Worm (Caenorhabditis elegans): ENCODE results near the gene nonu-1.

The nonu-1 gene

ce11 chrIII:4878281-4878680 lies 28.6 kb upstream of the nonu-1 start, which contains the start of the genes tost-1 and arx-6 (continued):
- TF ChIP-seq nhr-71 (tag; optimal IDR thresholded peaks at IDR 0.05) (peak; percentile 51), blmp-1 (tag; optimal IDR thresholded peaks at IDR 0.05) (peak; percentile 46), mep-1 (tag; optimal IDR thresholded peaks at IDR 0.05) (peak; percentile 39), F16B12.6 (tag; optimal IDR thresholded peaks at IDR 0.05) (peak; percentile 4)

ce11 chrIII:4875663-4876062 lies 26.0 kb upstream of the nonu-1 start:
- TF ChIP-seq fkh-10 (GFP tag; optimal IDR thresholded peaks at IDR 0.05) (peak; percentile 42), snu-23 (GFP tag; optimal IDR thresholded peaks at IDR 0.05) (no peak), lin-35 (GFP tag; optimal IDR thresholded peaks at IDR 0.05) (peak in 1 of 2 experiments; percentile 20), pax-3 (tag; optimal IDR thresholded peaks at IDR 0.05) (no peak), lin-14 (GFP tag; optimal IDR thresholded peaks at IDR 0.05) (peak; percentile 61), sptf-1 (tag; optimal IDR thresholded peaks at IDR 0.05) (no peak), lin-39 (tag; optimal IDR thresholded peaks at IDR 0.05) (no peak), nhr-77 (tag; optimal IDR thresholded peaks at IDR 0.05) (no peak), efl-1 (optimal IDR thresholded peaks at IDR 0.05) (peak; percentile 2 to 34), efl-1 (GFP tag; optimal IDR thresholded peaks at IDR 0.05 in 1 of 2) (peak in 1 of 2 experiments; percentile 62), nhr-19 (GFP tag; conservative IDR thresholded peaks at IDR 0.05) (no peak), dsc-1 (tag; optimal IDR thresholded peaks at IDR 0.05) (peak; percentile 56), unc-98 (GFP tag; IDR thresholded peaks at IDR 0.05) (no peak), unc-86 (tag; optimal IDR thresholded peaks at IDR 0.05) (peak; percentile 50), lir-3 (tag; optimal IDR thresholded peaks at IDR 0.05; ENCODE audit: poor library complexity) (no peak), ztf-4 (tag; optimal IDR thresholded peaks at IDR 0.05) (no peak), hlh-4 (tag; optimal IDR thresholded peaks at IDR 0.05) (no peak), nhr-47 (tag; optimal IDR thresholded peaks at IDR 0.05) (peak; percentile 3), fkh-8 (tag; optimal IDR thresholded peaks at IDR 0.05) (peak; percentile 77), lsy-2 (tag; optimal IDR thresholded peaks at IDR 0.05) (peak in 1 of 2 experiments; percentile 7), mep-1 (tag; optimal IDR thresholded peaks at IDR 0.05) (peak; percentile 38), dpl-1 (GFP tag; optimal IDR thresholded peaks at IDR 0.05) (peak in 1 of 3 experiments; percentile 40), C04F5.9 (tag; optimal IDR thresholded peaks at IDR 0.05) (no peak), swsn-7 (tag; optimal IDR thresholded peaks at IDR 0.05) (peak; percentile 2), elt-3 (tag; optimal IDR thresholded peaks at IDR 0.05) (no peak), ceh-82 (tag; optimal IDR thresholded peaks at IDR 0.05) (peak in 2 of 3 experiments; percentile 3 to 6), egl-13 (tag; optimal IDR thresholded peaks at IDR 0.05) (peak; percentile 47)

DNA sequence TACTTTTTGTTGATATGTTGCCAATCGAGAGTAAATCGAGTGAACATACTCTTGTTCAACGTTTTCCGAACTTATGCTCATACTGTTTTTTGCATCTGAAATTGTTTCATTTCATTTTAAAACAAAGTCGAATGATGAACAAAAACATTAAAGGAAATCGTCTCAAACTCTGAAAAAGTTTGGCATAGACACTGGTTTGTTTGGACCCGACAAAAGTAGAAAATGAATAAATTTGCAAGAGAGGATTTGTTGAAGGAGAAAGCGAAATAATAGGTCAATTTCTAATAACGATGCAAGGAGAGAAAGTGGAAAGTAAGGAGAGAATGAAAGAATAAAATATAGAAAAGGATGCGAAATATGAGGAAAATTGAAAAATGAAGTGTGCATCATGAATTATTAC lies 25.0 kb upstream of the nonu-1 start, which contains the start of gene C35D10.12:
Gene C35D10.12 (minus strand): TSS at position 101 of the 400 bp plus-strand sequence.
- TF ChIP-seq fos-1 (tag; optimal IDR thresholded peaks at IDR 0.05) (no peak), efl-1 (optimal IDR thresholded peaks at IDR 0.05) (no peak), efl-1 (GFP tag; optimal IDR thresholded peaks at IDR 0.05 in 1 of 2) (peak in 1 of 2 experiments; percentile 31)

ce11 chrIII:4873395-4873794 lies 23.7 kb upstream of the nonu-1 start:
- TF ChIP-seq aly-2 (tag; optimal IDR thresholded peaks at IDR 0.05) (no peak), zag-1 (tag; optimal IDR thresholded peaks at IDR 0.05) (no peak), ceh-82 (tag; optimal IDR thresholded peaks at IDR 0.05) (no peak), C16A3.4 (tag; optimal IDR thresholded peaks at IDR 0.05) (no peak), C04F5.9 (tag; optimal IDR thresholded peaks at IDR 0.05) (no peak), mep-1 (tag; optimal IDR thresholded peaks at IDR 0.05) (no peak), sptf-1 (tag; optimal IDR thresholded peaks at IDR 0.05) (no peak), alr-1 (tag; optimal IDR thresholded peaks at IDR 0.05; ENCODE audit: borderline replicate concordance) (no peak), ztf-11 (tag; optimal IDR thresholded peaks at IDR 0.05) (no peak), lin-14 (GFP tag; optimal IDR thresholded peaks at IDR 0.05) (no peak), unc-130 (tag; optimal IDR thresholded peaks at IDR 0.05) (no peak), unc-98 (GFP tag; IDR thresholded peaks at IDR 0.05) (no peak), fkh-8 (tag; optimal IDR thresholded peaks at IDR 0.05) (no peak)

Measured in whole organism, L1 larva.